Worm (Caenorhabditis elegans) whole organism, L4 larva: ENCODE data around the gene ZK632.12.
A peak's percentile ranks its signal among the peaks of the same experiment; 100 is the strongest.

Source experiments
- F10B5.3 ChIP-seq: sonication (generic microtip); optimal IDR thresholded peaks from 2 replicates; lab custom pipeline; 2016; ENCODE audit warnings: mild to moderate bottlenecking, missing genetic modification characterization, missing compliant biosample characterization
- F44E2.7 ChIP-seq: fragments of 200-800 bp; sonication (Bioruptor generic); IDR thresholded peaks from 2 replicates; pipeline ENCODE4 v2.1.2; 2022; ENCODE audit warnings: missing genetic modification characterization, missing compliant biosample characterization
- R02D3.7 ChIP-seq: fragments of 150-350 bp; sonication (generic microtip); optimal IDR thresholded peaks from 3 replicates; lab custom pipeline; 2014; ENCODE audit warnings: missing biosample characterization, missing genetic modification characterization
- T20F7.1 ChIP-seq: fragments of 200-800 bp; sonication (Bioruptor generic); optimal IDR thresholded peaks from 2 replicates; lab custom pipeline; 2018; ENCODE audit warnings: mild to moderate bottlenecking, missing genetic modification characterization, missing compliant biosample characterization
- T26A8.4 ChIP-seq: fragments of 200-800 bp; sonication (Bioruptor generic); IDR thresholded peaks from 2 replicates; pipeline ENCODE4 v1.3.6; 2022; ENCODE audit warnings: missing genetic modification characterization, missing compliant biosample characterization
- aha-1 ChIP-seq: fragments of 150-350 bp; peaks from one replicate; lab custom pipeline; 2014; ENCODE audit warnings: missing biosample characterization, missing genetic modification characterization
- aly-2 ChIP-seq: sonication (generic microtip); optimal IDR thresholded peaks from 2 replicates; lab custom pipeline; 2018; ENCODE audit warnings: missing biosample characterization, missing genetic modification characterization
- ceh-20 ChIP-seq: fragments of 200-800 bp; sonication (Bioruptor generic); IDR thresholded peaks from 2 replicates; pipeline ENCODE4 v1.3.6; 2022; ENCODE audit warnings: missing genetic modification reagents, missing genetic modification characterization, missing compliant biosample characterization
- ceh-62 ChIP-seq: sonication (generic microtip); optimal IDR thresholded peaks from 2 replicates; lab custom pipeline; 2017; ENCODE audit warnings: missing biosample characterization, missing genetic modification characterization
- daf-16 ChIP-seq, 3 experiments: sonication (generic microtip); optimal IDR thresholded peaks; 2 replicates each; lab custom pipeline; 2016 to 2017; ENCODE audit warnings: missing genetic modification characterization in 3 of 3, missing genetic modification reagents in 3 of 3, mild to moderate bottlenecking in 2 of 3, missing compliant biosample characterization in 2 of 3, missing biosample characterization in 1 of 3, moderate library complexity in 1 of 3
- dmd-8 ChIP-seq: fragments of 200-800 bp; sonication (Bioruptor generic); IDR thresholded peaks from 2 replicates; pipeline ENCODE4 v1.3.6; 2022; ENCODE audit warnings: missing genetic modification characterization, missing compliant biosample characterization
- dmd-9 ChIP-seq: fragments of 200-800 bp; sonication (Bioruptor generic); IDR thresholded peaks from 2 replicates; pipeline ENCODE4 v1.3.6; 2022; ENCODE audit warnings: missing genetic modification reagents, missing genetic modification characterization, missing compliant biosample characterization
- duxl-1 ChIP-seq: sonication (generic microtip); optimal IDR thresholded peaks from 2 replicates; lab custom pipeline; 2016; ENCODE audit warnings: mild to moderate bottlenecking, missing genetic modification characterization, moderate library complexity, missing compliant biosample characterization; ENCODE audit not compliant: poor library complexity
- egl-43 ChIP-seq: fragments of 200-800 bp; sonication (Bioruptor generic); IDR thresholded peaks from 2 replicates; pipeline ENCODE4 v1.3.6; 2022; ENCODE audit warnings: missing genetic modification reagents, missing genetic modification characterization, missing compliant biosample characterization
- hif-1 ChIP-seq, 2 experiments: sonication (generic microtip); optimal IDR thresholded peaks; 2 replicates each; lab custom pipeline; 2016 to 2017; ENCODE audit warnings: missing compliant biosample characterization in 2 of 2, missing genetic modification characterization in 2 of 2, missing genetic modification reagents in 2 of 2, missing genotype in 2 of 2, mild to moderate bottlenecking in 1 of 2
- hlh-30 ChIP-seq: sonication (generic microtip); optimal IDR thresholded peaks from 2 replicates; lab custom pipeline; 2017; ENCODE audit warnings: antibody characterized with exemption, mild to moderate bottlenecking, missing genetic modification characterization, missing compliant biosample characterization; ENCODE audit not compliant: insufficient read depth
- lim-7 ChIP-seq: fragments of 200-800 bp; sonication (Bioruptor generic); IDR thresholded peaks from 2 replicates; pipeline ENCODE4 v1.3.6; 2022; ENCODE audit warnings: missing genetic modification characterization, missing compliant biosample characterization
- lin-1 ChIP-seq: fragments of 200-800 bp; sonication (Bioruptor generic); IDR thresholded peaks from 2 replicates; pipeline ENCODE4 v1.3.6; 2022; ENCODE audit warnings: missing genetic modification reagents, missing genetic modification characterization, missing compliant biosample characterization
- lin-29 ChIP-seq: fragments of 200-800 bp; sonication (Bioruptor generic); IDR thresholded peaks from 2 replicates; pipeline ENCODE4 v1.3.6; 2022; ENCODE audit warnings: missing genetic modification reagents, missing genetic modification characterization, missing compliant biosample characterization
- lin-38 ChIP-seq: fragments of 200-800 bp; sonication (Bioruptor generic); IDR thresholded peaks from 2 replicates; pipeline ENCODE4 v1.3.6; 2022; ENCODE audit warnings: missing genetic modification reagents, missing genetic modification characterization, missing compliant biosample characterization
- lsy-2 ChIP-seq, 2 experiments: fragments of 150-350 bp in 1 of 2; sonication (generic microtip) in 1 of 2; optimal IDR thresholded peaks; 2 replicates each; lab custom pipeline; 2014 to 2017; ENCODE audit warnings: missing biosample characterization in 2 of 2, missing genetic modification characterization in 2 of 2
- madf-5 ChIP-seq, 2 experiments: fragments of 200-800 bp; sonication (Bioruptor generic); IDR thresholded peaks; 2 replicates each; pipeline ENCODE4 v1.3.6; 2022; ENCODE audit warnings: missing compliant biosample characterization in 2 of 2, missing genetic modification characterization in 2 of 2
- mdl-1 ChIP-seq, 2 experiments: fragments of 150-350 bp in 1 of 2; sonication (generic microtip) in 1 of 2; optimal IDR thresholded peaks; 2 replicates each; lab custom pipeline; 2014 to 2017; ENCODE audit warnings: missing biosample characterization in 2 of 2, missing genetic modification characterization in 2 of 2
- mep-1 ChIP-seq: fragments of 150-350 bp; sonication (generic microtip); optimal IDR thresholded peaks from 3 replicates; lab custom pipeline; 2014; ENCODE audit warnings: missing biosample characterization, missing genetic modification characterization
- mes-2 ChIP-seq: sonication (generic microtip); optimal IDR thresholded peaks from 2 replicates; lab custom pipeline; 2016; ENCODE audit warnings: missing genotype, mild to moderate bottlenecking, missing genetic modification characterization, missing compliant biosample characterization; ENCODE audit not compliant: poor library complexity, severe bottlenecking
- nhr-11 ChIP-seq: fragments of 150-350 bp; optimal IDR thresholded peaks from 2 replicates; lab custom pipeline; 2014; ENCODE audit warnings: missing biosample characterization, missing genetic modification characterization
- nhr-237 ChIP-seq: sonication (generic microtip); optimal IDR thresholded peaks from 2 replicates; lab custom pipeline; 2017; ENCODE audit warnings: missing biosample characterization, missing genetic modification characterization
- nhr-25 ChIP-seq: sonication (generic microtip); optimal IDR thresholded peaks from 2 replicates; lab custom pipeline; 2017; ENCODE audit warnings: missing genetic modification characterization, mild to moderate bottlenecking, missing compliant biosample characterization, antibody characterized with exemption, moderate library complexity, borderline replicate concordance; ENCODE audit not compliant: insufficient read depth
- nhr-48 ChIP-seq: sonication (generic microtip); optimal IDR thresholded peaks from 2 replicates; lab custom pipeline; 2016; ENCODE audit warnings: mild to moderate bottlenecking, missing genetic modification characterization, missing compliant biosample characterization
- nhr-6 ChIP-seq: fragments of 150-350 bp; optimal IDR thresholded peaks from 2 replicates; lab custom pipeline; 2014; ENCODE audit warnings: missing biosample characterization, missing genetic modification characterization
- php-3 ChIP-seq: fragments of 200-800 bp; sonication (Bioruptor generic); IDR thresholded peaks from 2 replicates; pipeline ENCODE4 v1.3.6; 2022; ENCODE audit warnings: missing genetic modification reagents, missing genetic modification characterization, missing compliant biosample characterization
- pqm-1 ChIP-seq: sonication (generic microtip); optimal IDR thresholded peaks from 2 replicates; lab custom pipeline; 2017; ENCODE audit warnings: missing biosample characterization, missing genetic modification characterization
- saeg-2 ChIP-seq: fragments of 200-800 bp; sonication (Bioruptor generic); IDR thresholded peaks from 2 replicates; pipeline ENCODE4 v1.3.6; 2022; ENCODE audit warnings: missing genetic modification reagents, missing genetic modification characterization, missing compliant biosample characterization
- sdz-12 ChIP-seq: fragments of 200-800 bp; sonication (Bioruptor generic); optimal IDR thresholded peaks from 2 replicates; lab custom pipeline; 2018; ENCODE audit warnings: mild to moderate bottlenecking, missing genetic modification characterization, missing compliant biosample characterization
- set-16 ChIP-seq: fragments of 200-800 bp; sonication (Bioruptor generic); IDR thresholded peaks from 2 replicates; pipeline ENCODE4 v1.3.6; 2022; ENCODE audit warnings: missing genetic modification reagents, missing genetic modification characterization, missing compliant biosample characterization
- skn-1 ChIP-seq: fragments of 150-350 bp; optimal IDR thresholded peaks from 2 replicates; lab custom pipeline; 2014; ENCODE audit warnings: missing biosample characterization, missing genetic modification characterization
- snpc-1.2 ChIP-seq: fragments of 200-800 bp; sonication (Bioruptor generic); IDR thresholded peaks from 2 replicates; pipeline ENCODE4 v1.3.6; 2022; ENCODE audit warnings: missing genetic modification reagents, missing genetic modification characterization, missing compliant biosample characterization
- snpc-4 ChIP-seq: fragments of 150-350 bp; optimal IDR thresholded peaks from 2 replicates; lab custom pipeline; 2014; ENCODE audit warnings: missing biosample characterization, missing genetic modification characterization
- spr-3 ChIP-seq: fragments of 200-800 bp; sonication (Bioruptor generic); optimal IDR thresholded peaks from 2 replicates; lab custom pipeline; 2018; ENCODE audit warnings: mild to moderate bottlenecking, missing genetic modification characterization, missing compliant biosample characterization
- unc-62 ChIP-seq, 3 experiments: fragments of 150-350 bp in 1 of 3; sonication (generic microtip); optimal IDR thresholded peaks in 2 of 3; peaks in 1 of 3; 1 replicate in 1 of 3; 2 replicates in 2 of 3; lab custom pipeline; 2014 to 2017; ENCODE audit warnings: missing biosample characterization in 3 of 3, missing genetic modification characterization in 3 of 3, missing genetic modification reagents in 3 of 3, missing genotype in 1 of 3
- vab-7 ChIP-seq: fragments of 200-800 bp; sonication (Bioruptor generic); IDR thresholded peaks from 2 replicates; pipeline ENCODE4 v1.3.6; 2022; ENCODE audit warnings: missing genetic modification reagents, missing genetic modification characterization, missing compliant biosample characterization
- zag-1 ChIP-seq: fragments of 150-350 bp; optimal IDR thresholded peaks from 2 replicates; lab custom pipeline; 2014; ENCODE audit warnings: missing biosample characterization, missing genetic modification characterization
- zfp-3 ChIP-seq: fragments of 200-800 bp; sonication (Bioruptor generic); conservative IDR thresholded peaks from 2 replicates; pipeline ENCODE4 v1.3.6; 2022; ENCODE audit warnings: missing genetic modification reagents, missing genetic modification characterization, missing compliant biosample characterization
- ztf-11 ChIP-seq: fragments of 150-350 bp; optimal IDR thresholded peaks from 2 replicates; lab custom pipeline; 2014; ENCODE audit warnings: missing biosample characterization, missing genetic modification characterization
- ztf-7 ChIP-seq: fragments of 150-350 bp; optimal IDR thresholded peaks from 2 replicates; lab custom pipeline; 2014; ENCODE audit warnings: missing biosample characterization, missing genetic modification characterization

Gene ZK632.12

ce11 chrIII:9851547-9851946, 20.9 kb downstream of the ZK632.12 start, which contains the start of gene K11H3.3:
TSS of gene K11H3.3 (plus strand) at chrIII:9851854.
- no peak for TF ChIP-seq vab-7 (GFP tag; lab: Robert Waterston, UW)
- TF ChIP-seq aha-1 (tag; lab: Kevin White, UChicago), result peak; percentile 54
- TF ChIP-seq set-16 (GFP tag; lab: Robert Waterston, UW), result 0 out of 2 replicates have a peak, but pooled peaks have one; percentile 17
- TF ChIP-seq hlh-30 (tag; lab: Kevin White, UChicago), result peak; percentile 13
- TF ChIP-seq mep-1 (tag; lab: Kevin White, UChicago), result peak; percentile 8

- no peak for TF ChIP-seq egl-43 (GFP tag; lab: Robert Waterston, UW)
- no peak for TF ChIP-seq aly-2 (tag; lab: Kevin White, UChicago)
- no peak for TF ChIP-seq daf-16 (GFP tag; optimal IDR thresholded peaks at IDR 0.05; lab: Kevin White, UChicago)
- TF ChIP-seq daf-16 (tag; optimal IDR thresholded peaks at IDR 0.05; lab: Kevin White, UChicago), result peak; percentile 1
- 0 out of 2 replicates have a peak, but pooled peaks have one; percentile 17 for TF ChIP-seq lin-1 (GFP tag; lab: Robert Waterston, UW)
- no peak for TF ChIP-seq nhr-25
- peak; percentile 48 for TF ChIP-seq mep-1 (tag; lab: Kevin White, UChicago)
- no peak for TF ChIP-seq hif-1 (tag; optimal IDR thresholded peaks at IDR 0.05; lab: Kevin White, UChicago)
- TF ChIP-seq mdl-1 (tag; optimal IDR thresholded peaks at IDR 0.05; lab: Kevin White, UChicago), result no peak
- TF ChIP-seq madf-5 (GFP tag; IDR thresholded peaks at IDR 0.05; lab: Robert Waterston, UW), result no peak
- no peak for TF ChIP-seq F44E2.7 (GFP tag; lab: Robert Waterston, UW)
- TF ChIP-seq snpc-1.2 (GFP tag; lab: Robert Waterston, UW), result no peak
- peak; percentile 40 for TF ChIP-seq T20F7.1 (GFP tag; lab: Kevin White, UChicago)
- TF ChIP-seq sdz-12 (GFP tag; lab: Kevin White, UChicago), result no peak
- TF ChIP-seq ztf-11 (tag; lab: Kevin White, UChicago), result no peak
- TF ChIP-seq ztf-7, result no peak
- TF ChIP-seq lin-29 (GFP tag; lab: Robert Waterston, UW), result no peak
- TF ChIP-seq lin-38 (GFP tag; lab: Robert Waterston, UW), result peak; percentile 13; the same call in 1 of the 2 replicates
- no peak for TF ChIP-seq nhr-6
- TF ChIP-seq ceh-20 (GFP tag; lab: Robert Waterston, UW), result no peak
- no peak for TF ChIP-seq R02D3.7 (tag; lab: Kevin White, UChicago)
- TF ChIP-seq snpc-4 (tag; lab: Kevin White, UChicago), result no peak
- TF ChIP-seq zag-1 (tag; lab: Kevin White, UChicago), result no peak
- TF ChIP-seq skn-1, result no peak
- no peak for TF ChIP-seq dmd-9
- TF ChIP-seq dmd-8 (GFP tag; lab: Robert Waterston, UW), result no peak
- no peak for TF ChIP-seq spr-3 (GFP tag; lab: Kevin White, UChicago)
- TF ChIP-seq mes-2, result peak; percentile 18
- TF ChIP-seq lsy-2 (tag; optimal IDR thresholded peaks at IDR 0.05; lab: Kevin White, UChicago), result no peak
- no peak for TF ChIP-seq pqm-1 (tag; lab: Kevin White, UChicago)
- TF ChIP-seq lim-7 (GFP tag; lab: Robert Waterston, UW), result no peak
- no peak for TF ChIP-seq F10B5.3
- TF ChIP-seq ceh-62 (tag; lab: Kevin White, UChicago), result no peak
- no peak for TF ChIP-seq nhr-237 (tag; lab: Kevin White, UChicago)
- 0 out of 2 replicates have a peak, but pooled peaks have one; percentile 35 for TF ChIP-seq php-3 (GFP tag; lab: Robert Waterston, UW)
- no peak for TF ChIP-seq nhr-48
- TF ChIP-seq T26A8.4 (GFP tag; lab: Robert Waterston, UW), result no peak
- TF ChIP-seq aha-1 (tag; lab: Kevin White, UChicago), result peak; percentile 1
- no peak for TF ChIP-seq nhr-11 (tag; lab: Kevin White, UChicago)
- TF ChIP-seq duxl-1 (tag; lab: Kevin White, UChicago), result no peak
- TF ChIP-seq saeg-2, result no peak
- TF ChIP-seq zfp-3 (GFP tag; lab: Robert Waterston, UW), result peak; percentile 59; the same call in 1 of the 2 replicates
- TF ChIP-seq unc-62 (GFP tag; optimal IDR thresholded peaks at IDR 0.05 in 1 of 2; lab: Kevin White, UChicago), result no peak
- TF ChIP-seq unc-62 (tag; optimal IDR thresholded peaks at IDR 0.05; lab: Kevin White, UChicago), result no peak
Observed at ce11 chrIII:9853667-9854620, 23.3 kb downstream of the ZK632.12 start.
